Fruit fly (Drosophila melanogaster) whole organism, prepupa: ENCODE results near the gene Fer1.

Experiments used
- Blimp-1 ChIP-seq: fragments of 200-800 bp; sonication (Bioruptor generic); optimal IDR thresholded peaks from 3 replicates; lab custom pipeline; 2017; ENCODE audit warnings: missing biosample characterization, missing genetic modification characterization, mild to moderate bottlenecking, moderate library complexity, missing genetic modification reagents
- CG10669 ChIP-seq: fragments of 200-800 bp; sonication (Bioruptor generic); optimal IDR thresholded peaks from 3 replicates; lab custom pipeline; 2018; ENCODE audit warnings: missing biosample characterization, mild to moderate bottlenecking, missing genetic modification characterization, moderate library complexity
- CG11294 ChIP-seq: fragments of 200-800 bp; sonication (Bioruptor generic); IDR thresholded peaks from 2 replicates; pipeline ENCODE4 v1.3.6; 2022; ENCODE audit warnings: missing biosample characterization, missing genetic modification characterization
- CG11762 ChIP-seq: fragments of 200-800 bp; sonication (Bioruptor generic); optimal IDR thresholded peaks from 3 replicates; lab custom pipeline; 2016; ENCODE audit warnings: missing biosample characterization, missing genetic modification characterization; ENCODE audit not compliant: insufficient read depth
- CG11902 ChIP-seq: fragments of 200-800 bp; sonication (Bioruptor generic); optimal IDR thresholded peaks from 3 replicates; lab custom pipeline; 2016; ENCODE audit warnings: missing biosample characterization, missing genetic modification characterization
- CG15336 ChIP-seq: fragments of 200-800 bp; sonication (Bioruptor generic); IDR thresholded peaks from 2 replicates; pipeline ENCODE4 v1.3.6; 2022; ENCODE audit warnings: missing biosample characterization, missing genetic modification characterization
- CG1621 ChIP-seq: fragments of 200-800 bp; sonication (Bioruptor generic); optimal IDR thresholded peaks from 3 replicates; lab custom pipeline; 2018; ENCODE audit warnings: missing biosample characterization, mild to moderate bottlenecking, missing genetic modification characterization
- CG16779 ChIP-seq: fragments of 200-800 bp; sonication (Bioruptor generic); optimal IDR thresholded peaks from 3 replicates; lab custom pipeline; 2017; ENCODE audit warnings: missing biosample characterization, mild to moderate bottlenecking, missing genetic modification characterization
- CG3032 ChIP-seq: fragments of 200-800 bp; optimal IDR thresholded peaks from 2 replicates; lab custom pipeline; 2019; ENCODE audit warnings: missing biosample characterization, mild to moderate bottlenecking, missing genetic modification characterization, moderate library complexity
- CG32006 ChIP-seq: fragments of 200-800 bp; sonication (Bioruptor generic); optimal IDR thresholded peaks from 3 replicates; lab custom pipeline; 2017; ENCODE audit warnings: missing biosample characterization, mild to moderate bottlenecking, missing genetic modification characterization
- CG34406 ChIP-seq: fragments of 200-800 bp; sonication (Bioruptor generic); optimal IDR thresholded peaks from 3 replicates; lab custom pipeline; 2016; ENCODE audit warnings: missing biosample characterization, missing genetic modification characterization
- CG3919 ChIP-seq: fragments of 200-800 bp; sonication (Bioruptor generic); optimal IDR thresholded peaks from 3 replicates; lab custom pipeline; 2016; ENCODE audit warnings: missing biosample characterization, missing genetic modification characterization
- CG4318 ChIP-seq: fragments of 200-800 bp; sonication (Bioruptor generic); optimal IDR thresholded peaks from 3 replicates; lab custom pipeline; 2017; ENCODE audit warnings: missing biosample characterization, mild to moderate bottlenecking, missing genetic modification characterization
- CG6163 ChIP-seq: fragments of 200-800 bp; sonication (Bioruptor generic); IDR thresholded peaks from 3 replicates; pipeline ENCODE4 v1.3.6; 2022; ENCODE audit warnings: missing biosample characterization, missing genetic modification characterization
- CG6276 ChIP-seq: fragments of 200-800 bp; sonication (Bioruptor generic); optimal IDR thresholded peaks from 2 replicates; lab custom pipeline; 2017; ENCODE audit warnings: missing biosample characterization, mild to moderate bottlenecking, missing genetic modification characterization
- CG6792 ChIP-seq: fragments of 200-800 bp; sonication (Bioruptor generic); optimal IDR thresholded peaks from 3 replicates; lab custom pipeline; 2016; ENCODE audit warnings: missing biosample characterization, missing genetic modification characterization
- CG6808 ChIP-seq: fragments of 200-800 bp; sonication (Bioruptor generic); optimal IDR thresholded peaks from 3 replicates; lab custom pipeline; 2017; ENCODE audit warnings: missing biosample characterization, missing genetic modification characterization, mild to moderate bottlenecking, moderate library complexity, missing genetic modification reagents
- CG7368 ChIP-seq: fragments of 200-800 bp; sonication (Bioruptor generic); optimal IDR thresholded peaks from 3 replicates; lab custom pipeline; 2016; ENCODE audit warnings: missing biosample characterization, missing genetic modification characterization
- CG8119 ChIP-seq: fragments of 200-800 bp; sonication (Bioruptor generic); IDR thresholded peaks from 3 replicates; pipeline ENCODE4 v1.3.6; 2022; ENCODE audit warnings: missing biosample characterization, missing genetic modification characterization
- CG8319 ChIP-seq: fragments of 200-800 bp; sonication (Bioruptor generic); optimal IDR thresholded peaks from 3 replicates; lab custom pipeline; 2016; ENCODE audit warnings: missing biosample characterization, missing genetic modification characterization
- CG8632 ChIP-seq: fragments of 200-800 bp; sonication (Bioruptor generic); optimal IDR thresholded peaks from 3 replicates; lab custom pipeline; 2016; ENCODE audit warnings: missing biosample characterization, missing genetic modification characterization
- CG9139 ChIP-seq: fragments of 200-800 bp; sonication (Bioruptor generic); optimal IDR thresholded peaks from 3 replicates; lab custom pipeline; 2017; ENCODE audit warnings: missing biosample characterization, mild to moderate bottlenecking, missing genetic modification characterization
- Eip78C ChIP-seq: fragments of 200-800 bp; sonication (Bioruptor generic); peaks from one replicate; lab custom pipeline; 2016; ENCODE audit warnings: missing biosample characterization, missing genetic modification characterization
- Eip93F ChIP-seq: fragments of 200-800 bp; sonication (Bioruptor generic); optimal IDR thresholded peaks from 2 replicates; lab custom pipeline; 2016; ENCODE audit warnings: missing biosample characterization, mild to moderate bottlenecking, missing genetic modification characterization
- Gug ChIP-seq: fragments of 200-800 bp; sonication (Bioruptor generic); IDR thresholded peaks from 2 replicates; pipeline ENCODE4 v1.3.6; 2022; ENCODE audit warnings: missing biosample characterization, missing genetic modification characterization
- Hr38 ChIP-seq: sonication (Bioruptor generic); optimal IDR thresholded peaks from 2 replicates; lab custom pipeline; 2016; ENCODE audit warnings: missing biosample characterization, missing genetic modification characterization
- Hr4 ChIP-seq: fragments of 200-800 bp; sonication (Bioruptor generic); optimal IDR thresholded peaks from 3 replicates; lab custom pipeline; 2016; ENCODE audit warnings: missing biosample characterization, missing genetic modification characterization
- Lpt ChIP-seq: fragments of 200-800 bp; sonication (Bioruptor generic); optimal IDR thresholded peaks from 3 replicates; lab custom pipeline; 2016; ENCODE audit warnings: missing biosample characterization, missing genetic modification characterization
- Met ChIP-seq: fragments of 200-800 bp; sonication (Bioruptor generic); optimal IDR thresholded peaks from 3 replicates; lab custom pipeline; 2016; ENCODE audit warnings: missing biosample characterization, missing genetic modification characterization
- Smox ChIP-seq: fragments of 200-800 bp; sonication (Bioruptor generic); optimal IDR thresholded peaks from 3 replicates; lab custom pipeline; 2016; ENCODE audit warnings: missing biosample characterization, missing genetic modification characterization
- Sox14 ChIP-seq: fragments of 200-800 bp; sonication (Bioruptor generic); optimal IDR thresholded peaks from 3 replicates; lab custom pipeline; 2016; ENCODE audit warnings: missing biosample characterization, missing genetic modification characterization
- achi ChIP-seq: fragments of 200-800 bp; sonication (Bioruptor generic); optimal IDR thresholded peaks from 3 replicates; lab custom pipeline; 2016; ENCODE audit warnings: missing biosample characterization, missing genetic modification characterization
- acj6 ChIP-seq: fragments of 200-800 bp; sonication (Bioruptor generic); optimal IDR thresholded peaks from 3 replicates; lab custom pipeline; 2016; ENCODE audit warnings: missing biosample characterization, missing genetic modification characterization
- dac ChIP-seq: fragments of 200-800 bp; sonication (Bioruptor generic); optimal IDR thresholded peaks from 2 replicates; lab custom pipeline; 2017; ENCODE audit warnings: missing biosample characterization, mild to moderate bottlenecking, missing genetic modification characterization
- eg ChIP-seq: fragments of 200-800 bp; sonication (Bioruptor generic); IDR thresholded peaks from 3 replicates; pipeline ENCODE4 v1.3.6; 2022; ENCODE audit warnings: missing biosample characterization, missing genetic modification characterization
- esn ChIP-seq: fragments of 200-800 bp; sonication (Bioruptor generic); optimal IDR thresholded peaks from 2 replicates; lab custom pipeline; 2016; ENCODE audit warnings: missing biosample characterization, mild to moderate bottlenecking, missing genetic modification characterization, moderate library complexity
- fd59A ChIP-seq: fragments of 200-800 bp; sonication (Bioruptor generic); optimal IDR thresholded peaks from 2 replicates; lab custom pipeline; 2017; ENCODE audit warnings: missing biosample characterization, mild to moderate bottlenecking, missing genetic modification characterization, missing genetic modification reagents
- fd85E ChIP-seq: fragments of 200-800 bp; sonication (Bioruptor generic); optimal IDR thresholded peaks from 3 replicates; lab custom pipeline; 2016; ENCODE audit warnings: missing biosample characterization, missing genetic modification characterization
- lz ChIP-seq: fragments of 200-800 bp; sonication (Bioruptor generic); optimal IDR thresholded peaks from 3 replicates; lab custom pipeline; 2016; ENCODE audit warnings: missing biosample characterization, missing genetic modification characterization
- net ChIP-seq: fragments of 200-800 bp; sonication (Bioruptor generic); optimal IDR thresholded peaks from 3 replicates; lab custom pipeline; 2016; ENCODE audit warnings: missing biosample characterization, missing genetic modification characterization
- pdm3 ChIP-seq: fragments of 200-800 bp; sonication (Bioruptor generic); optimal IDR thresholded peaks from 3 replicates; lab custom pipeline; 2016; ENCODE audit warnings: missing biosample characterization, missing genetic modification characterization
- salr ChIP-seq, 2 experiments: fragments of 200-800 bp; sonication (Bioruptor generic); optimal IDR thresholded peaks; 3 replicates each; lab custom pipeline; 2016 to 2018; ENCODE audit warnings: missing biosample characterization in 2 of 2, missing genetic modification characterization in 2 of 2, mild to moderate bottlenecking in 1 of 2
- spab ChIP-seq: fragments of 200-800 bp; sonication (Bioruptor generic); optimal IDR thresholded peaks from 2 replicates; lab custom pipeline; 2017; ENCODE audit warnings: missing biosample characterization, mild to moderate bottlenecking, missing genetic modification characterization, missing genetic modification reagents
- ss ChIP-seq, 2 experiments: fragments of 200-800 bp; sonication (Bioruptor generic); optimal IDR thresholded peaks; 2 replicates in 1 of 2; 3 replicates in 1 of 2; lab custom pipeline; 2017 to 2018; ENCODE audit warnings: mild to moderate bottlenecking in 2 of 2, missing biosample characterization in 2 of 2, missing genetic modification characterization in 2 of 2, moderate library complexity in 1 of 2
- svp ChIP-seq: fragments of 200-800 bp; sonication (Bioruptor generic); peaks from one replicate; lab custom pipeline; 2016; ENCODE audit warnings: missing biosample characterization, missing genetic modification characterization
- topi ChIP-seq: fragments of 200-800 bp; sonication (Bioruptor generic); optimal IDR thresholded peaks from 3 replicates; lab custom pipeline; 2016; ENCODE audit warnings: missing biosample characterization, missing genetic modification characterization
- vri ChIP-seq: fragments of 200-800 bp; sonication (Bioruptor generic); optimal IDR thresholded peaks from 3 replicates; lab custom pipeline; 2016; ENCODE audit warnings: missing biosample characterization, mild to moderate bottlenecking, missing genetic modification characterization

Gene Fer1

dm6 chr3R:7090337-7090830 lies 45.6 kb upstream of the Fer1 start:
- TF ChIP-seq CG1621 (tag; lab: Kevin White, UChicago): peak; percentile 13
- 0 out of 3 replicates have a peak, but pooled peaks have one; percentile 7 for TF ChIP-seq CG6163
- peak; percentile 26 for TF ChIP-seq Hr4
- no peak for TF ChIP-seq Lpt
- peak; percentile 8 for TF ChIP-seq CG8632 (GFP tag; lab: Kevin White, UChicago)
- TF ChIP-seq CG3919 (GFP tag; lab: Kevin White, UChicago): peak; percentile 33
- no peak for TF ChIP-seq dac
- TF ChIP-seq Eip93F: no peak
- TF ChIP-seq Eip78C (GFP tag; lab: Kevin White, UChicago): peak; percentile 68
- TF ChIP-seq Sox14 (GFP tag; lab: Kevin White, UChicago): peak; percentile 6
- TF ChIP-seq Met (GFP tag; lab: Kevin White, UChicago): peak; percentile 28
- no peak for TF ChIP-seq Hr38 (GFP tag; lab: Kevin White, UChicago)
- no peak for TF ChIP-seq CG6808 (GFP tag; lab: Kevin White, UChicago)
- TF ChIP-seq svp (GFP tag; lab: Kevin White, UChicago): peak; percentile 52
- TF ChIP-seq CG4318 (GFP tag; lab: Kevin White, UChicago): no peak
- TF ChIP-seq CG3032 (tag; lab: Kevin White, UChicago): peak; percentile 4
- TF ChIP-seq CG34406: peak; percentile 16
- no peak for TF ChIP-seq CG32006
- TF ChIP-seq ss (GFP tag; optimal IDR thresholded peaks at IDR 0.05; lab: Kevin White, UChicago): peak in 1 of 2 experiments; percentile 12
- TF ChIP-seq CG7368 (GFP tag; lab: Kevin White, UChicago): no peak
- TF ChIP-seq eg (GFP tag; lab: Robert Waterston, UW): peak; percentile 34; the same call in 1 of the 3 replicates
- peak; percentile 1 for TF ChIP-seq lz
- no peak for TF ChIP-seq vri (GFP tag; lab: Kevin White, UChicago)
- no peak for TF ChIP-seq CG11902 (GFP tag; lab: Kevin White, UChicago)
- TF ChIP-seq salr (GFP tag; optimal IDR thresholded peaks at IDR 0.05; lab: Kevin White, UChicago): peak in 1 of 2 experiments; percentile 3
- peak; percentile 35; the same call in 2 of the 3 replicates for TF ChIP-seq CG8119 (GFP tag; lab: Robert Waterston, UW)
- peak; percentile 16 for TF ChIP-seq topi (GFP tag; lab: Kevin White, UChicago)
- TF ChIP-seq, all 60 proteins: peak for 17

- TF ChIP-seq Eip78C (GFP tag; lab: Kevin White, UChicago) (peak; percentile 58), spab (GFP tag; lab: Kevin White, UChicago) (no peak)
Observed at dm6 chr3R:7091904-7092303, 44.1 kb upstream of the Fer1 start.

dm6 chr3R:7093592-7093991 lies 42.4 kb upstream of the Fer1 start:
- no peak for TF ChIP-seq CG11294 (GFP tag; lab: Robert Waterston, UW)
- no peak for TF ChIP-seq CG16779
- TF ChIP-seq eg (GFP tag; lab: Robert Waterston, UW): no peak; the same call in 2 of the 3 replicates
- TF ChIP-seq CG11762 (GFP tag; lab: Kevin White, UChicago): no peak
- peak; percentile 42 for TF ChIP-seq CG3032 (tag; lab: Kevin White, UChicago)
- no peak for TF ChIP-seq CG10669 (GFP tag; lab: Kevin White, UChicago)
- no peak for TF ChIP-seq fd85E (GFP tag; lab: Kevin White, UChicago)
- peak; percentile 45 for TF ChIP-seq esn
- TF ChIP-seq Blimp-1 (GFP tag; lab: Kevin White, UChicago): no peak
- peak; percentile 2 for TF ChIP-seq CG8632 (GFP tag; lab: Kevin White, UChicago)
- TF ChIP-seq salr (GFP tag; optimal IDR thresholded peaks at IDR 0.05; lab: Kevin White, UChicago): no peak
- no peak for TF ChIP-seq net (GFP tag; lab: Kevin White, UChicago)
- TF ChIP-seq ss (GFP tag; optimal IDR thresholded peaks at IDR 0.05; lab: Kevin White, UChicago): peak in 1 of 2 experiments; percentile 39
- TF ChIP-seq Gug: no peak
- TF ChIP-seq pdm3 (GFP tag; lab: Kevin White, UChicago): no peak
- TF ChIP-seq CG6792 (GFP tag; lab: Kevin White, UChicago): peak; percentile 7
- no peak for TF ChIP-seq CG32006
- TF ChIP-seq vri (GFP tag; lab: Kevin White, UChicago): no peak
- no peak for TF ChIP-seq acj6
- no peak for TF ChIP-seq achi (GFP tag; lab: Kevin White, UChicago)
- TF ChIP-seq CG15336 (GFP tag; lab: Robert Waterston, UW): peak; percentile 14; the same call in 1 of the 2 replicates
- TF ChIP-seq CG11902 (GFP tag; lab: Kevin White, UChicago): no peak
- TF ChIP-seq Lpt: no peak
- peak; percentile 43 for TF ChIP-seq CG3919 (GFP tag; lab: Kevin White, UChicago)
- no peak for TF ChIP-seq CG34406
- TF ChIP-seq CG6276: no peak
- no peak for TF ChIP-seq Smox (GFP tag; lab: Kevin White, UChicago)
- no peak for TF ChIP-seq CG8319
- TF ChIP-seq fd59A (GFP tag; lab: Kevin White, UChicago): no peak
- no peak for TF ChIP-seq CG9139
- TF ChIP-seq dac: no peak
